Worm (Caenorhabditis elegans) whole organism, L1 larva: ENCODE measurements around the gene F53A9.8.

ENCODE experiments used
- ceh-82 ChIP-seq, 3 experiments: fragments of 150-350 bp in 1 of 3; sonication (generic microtip) in 2 of 3; optimal IDR thresholded peaks; 2 replicates each; lab custom pipeline; 2014 to 2017; ENCODE audit warnings: missing biosample characterization in 3 of 3, missing genetic modification characterization in 3 of 3
- dpl-1 ChIP-seq, 3 experiments: fragments of 150-350 bp in 2 of 3; sonication (generic microtip) in 1 of 3; optimal IDR thresholded peaks; 2 replicates each; lab custom pipeline; 2014 to 2017; ENCODE audit warnings: missing biosample characterization in 3 of 3, missing genetic modification characterization in 3 of 3, missing genetic modification reagents in 3 of 3
- fos-1 ChIP-seq: fragments of 150-350 bp; optimal IDR thresholded peaks from 2 replicates; lab custom pipeline; 2014; ENCODE audit warnings: missing biosample characterization, missing genetic modification characterization
- grh-1 ChIP-seq: fragments of 200-800 bp; sonication (Bioruptor generic); IDR thresholded peaks from 2 replicates; pipeline ENCODE4 v1.3.6; 2022; ENCODE audit warnings: missing genetic modification reagents, missing genetic modification characterization, missing compliant biosample characterization
- lin-13 ChIP-seq: fragments of 150-350 bp; optimal IDR thresholded peaks from 2 replicates; lab custom pipeline; 2014; ENCODE audit warnings: missing biosample characterization, missing genetic modification reagents, missing genetic modification characterization
- lin-39 ChIP-seq: fragments of 150-350 bp; optimal IDR thresholded peaks from 2 replicates; lab custom pipeline; 2014; ENCODE audit warnings: missing biosample characterization, missing genetic modification reagents, missing genetic modification characterization
- snpc-4 ChIP-seq: fragments of 150-350 bp; optimal IDR thresholded peaks from 2 replicates; lab custom pipeline; 2014; ENCODE audit warnings: missing biosample characterization, missing genetic modification characterization

DNA sequence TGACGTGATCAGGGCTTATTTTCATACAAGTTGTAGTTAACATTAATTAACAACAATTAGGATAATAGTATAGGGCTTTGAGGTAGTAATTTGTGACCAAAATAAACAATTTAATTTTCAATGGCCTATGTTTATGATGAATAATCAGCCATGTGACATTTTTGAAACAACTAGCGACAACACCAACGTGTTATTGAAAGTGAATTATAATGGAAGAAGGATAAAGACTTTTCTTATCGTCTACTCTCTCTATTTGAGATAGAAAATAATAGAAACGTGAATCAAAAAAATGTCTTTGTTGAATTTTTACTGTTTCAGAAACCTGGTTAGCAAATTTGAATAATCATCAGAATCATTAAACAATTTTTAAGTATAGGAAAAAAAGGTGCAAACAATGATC lies 19.1 kb upstream of the F53A9.8 start:
- TF ChIP-seq fos-1 (tag; lab: Kevin White, UChicago) = no peak
- no peak for TF ChIP-seq lin-39 (tag; lab: Kevin White, UChicago)
- no peak for TF ChIP-seq lin-13 (GFP tag; lab: Kevin White, UChicago)
- no peak for TF ChIP-seq snpc-4 (tag; lab: Kevin White, UChicago)
- TF ChIP-seq ceh-82 (tag; optimal IDR thresholded peaks at IDR 0.05; lab: Kevin White, UChicago) = no peak
- TF ChIP-seq dpl-1 (GFP tag; optimal IDR thresholded peaks at IDR 0.05; lab: Kevin White, UChicago) = no peak
- no peak for TF ChIP-seq grh-1 (GFP tag; lab: Robert Waterston, UW)
